Worm (Caenorhabditis elegans) whole organism, midembryonic: ENCODE measurements around the gene clec-10.

Experiments
- cog-1 ChIP-seq: sonication (generic microtip); optimal IDR thresholded peaks from 2 replicates; lab custom pipeline; 2016; ENCODE audit warnings: missing genetic modification characterization, missing compliant biosample characterization
- flt-1 ChIP-seq: fragments of 200-800 bp; sonication (Bioruptor generic); IDR thresholded peaks from 2 replicates; pipeline ENCODE4 v1.3.6; 2022; ENCODE audit warnings: missing genetic modification characterization, missing compliant biosample characterization
- klf-2 ChIP-seq: fragments of 200-800 bp; sonication (Bioruptor generic); conservative IDR thresholded peaks from 2 replicates; pipeline ENCODE4 v1.3.6; 2022; ENCODE audit warnings: missing genetic modification reagents, missing genetic modification characterization, missing compliant biosample characterization
- med-1 ChIP-seq: sonication (generic microtip); optimal IDR thresholded peaks from 2 replicates; lab custom pipeline; 2017; ENCODE audit warnings: missing genetic modification characterization, mild to moderate bottlenecking, missing compliant biosample characterization, antibody characterized with exemption, missing genetic modification reagents; ENCODE audit not compliant: insufficient read depth
- ref-1 ChIP-seq: fragments of 200-800 bp; sonication (Bioruptor generic); conservative IDR thresholded peaks from 2 replicates; pipeline ENCODE4 v1.3.6; 2022; ENCODE audit warnings: missing genetic modification reagents, missing genetic modification characterization, missing compliant biosample characterization
- tab-1 ChIP-seq: fragments of 200-800 bp; sonication (Bioruptor generic); IDR thresholded peaks from 2 replicates; pipeline ENCODE4 v1.3.6; 2022; ENCODE audit warnings: missing genetic modification characterization, missing compliant biosample characterization
- ztf-23 ChIP-seq: fragments of 200-800 bp; sonication (Bioruptor generic); IDR thresholded peaks from 2 replicates; pipeline ENCODE4 v1.3.6; 2022; ENCODE audit warnings: missing genetic modification reagents, missing genetic modification characterization, missing compliant biosample characterization
- ztf-29 ChIP-seq: fragments of 200-800 bp; sonication (Bioruptor generic); IDR thresholded peaks from 2 replicates; pipeline ENCODE4 v1.3.6; 2022; ENCODE audit warnings: missing genetic modification reagents, missing genetic modification characterization, missing compliant biosample characterization

DNA sequence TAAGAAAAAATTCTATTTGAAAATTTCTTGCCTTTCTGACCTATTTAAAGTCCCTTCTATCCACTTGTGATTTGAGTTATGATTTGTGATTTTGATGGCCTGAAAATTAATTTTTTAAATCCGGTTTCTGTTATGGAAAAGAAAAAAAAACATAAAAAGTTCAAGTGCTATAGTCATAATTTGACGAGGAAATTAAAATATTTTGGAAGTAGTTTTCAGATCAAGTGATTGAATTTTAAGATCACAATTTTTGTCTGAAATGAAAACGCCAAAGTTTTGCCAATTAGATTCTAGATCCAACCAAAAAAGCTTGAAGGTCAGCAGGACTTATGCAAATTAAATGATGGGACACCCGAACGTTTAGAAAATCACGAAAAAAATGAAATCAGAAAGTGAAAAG lies 35.0 kb upstream of the clec-10 start, which contains the start of gene ptr-3:
- TF ChIP-seq med-1 (GFP tag; lab: Kevin White, UChicago) (no peak), flt-1 (GFP tag; lab: Robert Waterston, UW) (no peak), cog-1 (tag; lab: Kevin White, UChicago) (no peak), ztf-23 (no peak), ztf-29 (GFP tag; lab: Robert Waterston, UW) (no peak), tab-1 (GFP tag; lab: Robert Waterston, UW) (no peak), klf-2 (GFP tag; lab: Robert Waterston, UW) (no peak), ref-1 (GFP tag; lab: Robert Waterston, UW) (no peak)
